Worm (Caenorhabditis elegans) whole organism, L2 larva: Measurements from ENCODE around the gene Y54G2A.50.

Experiments used
- F13H6.1 ChIP-seq: sonication (generic microtip); optimal IDR thresholded peaks from 2 replicates; lab custom pipeline; 2016; ENCODE audit warnings: missing genetic modification characterization, missing compliant biosample characterization
- ceh-16 ChIP-seq: fragments of 150-350 bp; optimal IDR thresholded peaks from 2 replicates; lab custom pipeline; 2014; ENCODE audit warnings: missing biosample characterization, missing genetic modification characterization
- ceh-82 ChIP-seq: fragments of 150-350 bp; optimal IDR thresholded peaks from 2 replicates; lab custom pipeline; 2014; ENCODE audit warnings: missing biosample characterization, missing genetic modification characterization
- lin-39 ChIP-seq: fragments of 150-350 bp; optimal IDR thresholded peaks from 2 replicates; lab custom pipeline; 2014; ENCODE audit warnings: missing biosample characterization, missing genetic modification reagents, missing genetic modification characterization

ce11 chrIV:2892787-2893485 is 24.9 kb upstream of the Y54G2A.50 start:
- TF ChIP-seq ceh-16 (tag; lab: Kevin White, UChicago) (no peak), ceh-82 (tag; lab: Kevin White, UChicago) (no peak), lin-39 (tag; lab: Kevin White, UChicago) (no peak), F13H6.1 (tag; lab: Kevin White, UChicago) (no peak)
